Worm (Caenorhabditis elegans): ENCODE results near the gene ZK856.5.
A peak's percentile ranks its signal among the peaks of the same experiment; 100 is the strongest.

The ZK856.5 gene

ce11 chrV:10178166-10178565, 11.8 kb downstream of the ZK856.5 start (continued):
- TF ChIP-seq nhr-25 (tag; optimal IDR thresholded peaks at IDR 0.05; ENCODE audit: borderline replicate concordance, insufficient read depth) = no peak
- TF ChIP-seq nhr-48 (tag; optimal IDR thresholded peaks at IDR 0.05) = no peak
- TF ChIP-seq saeg-2 (GFP tag; IDR thresholded peaks at IDR 0.05) = no peak
- TF ChIP-seq tra-1 (GFP tag; IDR thresholded peaks at IDR 0.05) = no peak
- no peak for TF ChIP-seq nhr-42 (GFP tag; IDR thresholded peaks at IDR 0.05)
- TF ChIP-seq lin-39 (tag; optimal IDR thresholded peaks at IDR 0.05) = no peak
- TF ChIP-seq nhr-237 (tag; optimal IDR thresholded peaks at IDR 0.05) = no peak
- TF ChIP-seq dmd-8 (GFP tag; IDR thresholded peaks at IDR 0.05) = no peak
- TF ChIP-seq daf-16 (GFP tag; optimal IDR thresholded peaks at IDR 0.05) = no peak
- TF ChIP-seq daf-16 (tag; optimal IDR thresholded peaks at IDR 0.05) = peak; percentile 12
- TF ChIP-seq mxl-2 (GFP tag; conservative IDR thresholded peaks at IDR 0.05) = no peak
- TF ChIP-seq ceh-28 (tag; optimal IDR thresholded peaks at IDR 0.05) = no peak
- TF ChIP-seq jun-1 (tag; optimal IDR thresholded peaks at IDR 0.05) = no peak
- TF ChIP-seq spr-1 (tag; optimal IDR thresholded peaks at IDR 0.05) = peak; percentile 14
- no peak for TF ChIP-seq daf-12 (tag; optimal IDR thresholded peaks at IDR 0.05)
- TF ChIP-seq nhr-111 (GFP tag; optimal IDR thresholded peaks at IDR 0.05) = no peak
- TF ChIP-seq ceh-44 (GFP tag; IDR thresholded peaks at IDR 0.05) = no peak
- TF ChIP-seq gei-8 (GFP tag; optimal IDR thresholded peaks at IDR 0.05) = no peak
- no peak for TF ChIP-seq Y75B8A.6 (GFP tag; IDR thresholded peaks at IDR 0.05)
- no peak for TF ChIP-seq madf-9 (GFP tag; conservative IDR thresholded peaks at IDR 0.05)
- no peak for TF ChIP-seq duxl-1 (tag; optimal IDR thresholded peaks at IDR 0.05; ENCODE audit: poor library complexity)
- no peak for TF ChIP-seq snpc-1.2 (GFP tag; IDR thresholded peaks at IDR 0.05)
- no peak for TF ChIP-seq lin-29 (GFP tag; IDR thresholded peaks at IDR 0.05)
- TF ChIP-seq daf-19 (GFP tag; conservative IDR thresholded peaks at IDR 0.05) = no peak
- peak; percentile 63 for TF ChIP-seq rbr-2 (tag; optimal IDR thresholded peaks at IDR 0.05)
- no peak for TF ChIP-seq ces-1 (GFP tag; optimal IDR thresholded peaks at IDR 0.05)
- TF ChIP-seq F44E2.7 (GFP tag; IDR thresholded peaks at IDR 0.05) = no peak
- TF ChIP-seq dpl-1 (GFP tag; optimal IDR thresholded peaks at IDR 0.05) = peak; percentile 27
- no peak for TF ChIP-seq F10B5.3 (tag; optimal IDR thresholded peaks at IDR 0.05)
- no peak for TF ChIP-seq lin-13 (GFP tag; optimal IDR thresholded peaks at IDR 0.05)
- TF ChIP-seq aly-2 (tag; optimal IDR thresholded peaks at IDR 0.05) = no peak
- peak; percentile 60 for TF ChIP-seq dve-1 (tag; optimal IDR thresholded peaks at IDR 0.05; ENCODE audit: insufficient read depth)
- no peak for TF ChIP-seq zfp-3 (GFP tag; conservative IDR thresholded peaks at IDR 0.05)
- TF ChIP-seq lir-3 (tag; optimal IDR thresholded peaks at IDR 0.05) = no peak
- TF ChIP-seq Y48G9A.11 (GFP tag; IDR thresholded peaks at IDR 0.05) = no peak
- peak in 1 of 2 experiments; percentile 17 for TF ChIP-seq mdl-1 (tag; optimal IDR thresholded peaks at IDR 0.05)
- no peak for TF ChIP-seq ceh-62 (tag; optimal IDR thresholded peaks at IDR 0.05)
- no peak for TF ChIP-seq pha-4 (GFP tag; IDR thresholded peaks at IDR 0.05)
- no peak for TF ChIP-seq pha-4 (tag; optimal IDR thresholded peaks at IDR 0.05)
- no peak for TF ChIP-seq lim-7 (GFP tag; IDR thresholded peaks at IDR 0.05)
- TF ChIP-seq lin-1 (GFP tag; IDR thresholded peaks at IDR 0.05) = no peak
- no peak for TF ChIP-seq F49E8.2 (tag; optimal IDR thresholded peaks at IDR 0.05; ENCODE audit: borderline replicate concordance)
- no peak for TF ChIP-seq nhr-77 (tag; optimal IDR thresholded peaks at IDR 0.05)
- no peak for TF ChIP-seq fos-1 (tag; optimal IDR thresholded peaks at IDR 0.05)
- TF ChIP-seq attf-4 (tag; optimal IDR thresholded peaks at IDR 0.05) = no peak
- TF ChIP-seq ctbp-1 (GFP tag; IDR thresholded peaks at IDR 0.05) = 0 out of 2 replicates have a peak, but pooled peaks have one; percentile 22
- no peak for TF ChIP-seq tag-97 (GFP tag; IDR thresholded peaks at IDR 0.05)
- TF ChIP-seq ZK546.5 (tag; optimal IDR thresholded peaks at IDR 0.05) = no peak
- peak; percentile 63 for TF ChIP-seq mep-1 (tag; optimal IDR thresholded peaks at IDR 0.05)
- no peak; the same call in 1 of the 2 replicates for TF ChIP-seq hmg-1.1 (GFP tag; IDR thresholded peaks at IDR 0.05)
- TF ChIP-seq ztf-7 (tag; optimal IDR thresholded peaks at IDR 0.05) = no peak
- TF ChIP-seq spr-3 (GFP tag; optimal IDR thresholded peaks at IDR 0.05) = no peak
- TF ChIP-seq lin-15B (tag; optimal IDR thresholded peaks at IDR 0.05) = no peak

All from whole organism, L4 larva.